Fruit fly (Drosophila melanogaster): ENCODE results near the gene Rcc1.

Gene Rcc1

dm6 chr3L:5922005-5922685 is 10.4 kb downstream of the Rcc1 start, which contains the start of gene CG32407 (continued):
- no peak for TF ChIP-seq CG11398 (GFP tag; optimal IDR thresholded peaks at IDR 0.05)
- TF ChIP-seq CG43689 (GFP tag; IDR thresholded peaks at IDR 0.05): no peak
- no peak for TF ChIP-seq h (optimal IDR thresholded peaks at IDR 0.05)
- peak; percentile 40; the same call in 1 of the 3 replicates for TF ChIP-seq otp (GFP tag; IDR thresholded peaks at IDR 0.05)
- TF ChIP-seq CG7556 (GFP tag; optimal IDR thresholded peaks at IDR 0.05): no peak
- no peak for TF ChIP-seq gsb (GFP tag; IDR thresholded peaks at IDR 0.05)
- TF ChIP-seq Ptx1 (GFP tag; IDR thresholded peaks at IDR 0.05): no peak
- TF ChIP-seq ATbp (GFP tag; optimal IDR thresholded peaks at IDR 0.05): peak; percentile 60
- no peak for TF ChIP-seq nerfin-2 (GFP tag; IDR thresholded peaks at IDR 0.05; ENCODE audit: partially characterized antibody)
- no peak for TF ChIP-seq CG9797 (GFP tag; optimal IDR thresholded peaks at IDR 0.05)
- no peak for TF ChIP-seq D (optimal IDR thresholded peaks at IDR 0.05)
- TF ChIP-seq D (GFP tag; optimal IDR thresholded peaks at IDR 0.05): no peak
- TF ChIP-seq CG10543 (GFP tag; optimal IDR thresholded peaks at IDR 0.05): peak; percentile 64
- no peak for TF ChIP-seq hbn (GFP tag; IDR thresholded peaks at IDR 0.05; ENCODE audit: partially characterized antibody)
- TF ChIP-seq jigr1 (GFP tag; IDR thresholded peaks at IDR 0.05): no peak
- TF ChIP-seq ash1 (GFP tag; optimal IDR thresholded peaks at IDR 0.05): no peak
- TF ChIP-seq prd (optimal IDR thresholded peaks at IDR 0.05): no peak
- no peak for TF ChIP-seq prd (GFP tag; IDR thresholded peaks at IDR 0.05)
- TF ChIP-seq tap (tag; optimal IDR thresholded peaks at IDR 0.05): no peak
- no peak for TF ChIP-seq Hmx (GFP tag; optimal IDR thresholded peaks at IDR 0.05)
- TF ChIP-seq sr (GFP tag; IDR thresholded peaks at IDR 0.05): no peak
- no peak for TF ChIP-seq Oaz (GFP tag; IDR thresholded peaks at IDR 0.05)
- TF ChIP-seq CG10274 (GFP tag; optimal IDR thresholded peaks at IDR 0.05): no peak
- peak; percentile 4 for TF ChIP-seq dm (GFP tag; optimal IDR thresholded peaks at IDR 0.05)
- peak; percentile 42 for TF ChIP-seq CG4820 (GFP tag; optimal IDR thresholded peaks at IDR 0.05)
- TF ChIP-seq pnt (GFP tag; optimal IDR thresholded peaks at IDR 0.05): no peak
- no peak for TF ChIP-seq gt (GFP tag; IDR thresholded peaks at IDR 0.05)
- TF ChIP-seq ranshi (GFP tag; IDR thresholded peaks at IDR 0.05): no peak
- TF ChIP-seq CG34422 (GFP tag; IDR thresholded peaks at IDR 0.05): no peak
- no peak for TF ChIP-seq CG16863 (GFP tag; optimal IDR thresholded peaks at IDR 0.05)
- TF ChIP-seq Ssrp (tag; optimal IDR thresholded peaks at IDR 0.05): no peak
- no peak for TF ChIP-seq CG6175 (GFP tag; IDR thresholded peaks at IDR 0.05)
- TF ChIP-seq CG12071 (GFP tag; optimal IDR thresholded peaks at IDR 0.05): peak; percentile 9
- TF ChIP-seq CG8944 (GFP tag; optimal IDR thresholded peaks at IDR 0.05): no peak
- TF ChIP-seq btn (GFP tag; optimal IDR thresholded peaks at IDR 0.05): no peak
- TF ChIP-seq zf30C (GFP tag; optimal IDR thresholded peaks at IDR 0.05): no peak
- no peak for TF ChIP-seq Max (GFP tag; optimal IDR thresholded peaks at IDR 0.05)
- peak; percentile 65 for TF ChIP-seq pros (GFP tag; optimal IDR thresholded peaks at IDR 0.05)
- no peak for TF ChIP-seq Rfx (GFP tag; IDR thresholded peaks at IDR 0.05)
- no peak for TF ChIP-seq CG18619 (GFP tag; optimal IDR thresholded peaks at IDR 0.05)
- no peak for TF ChIP-seq scrt (GFP tag; optimal IDR thresholded peaks at IDR 0.05)
- no peak for TF ChIP-seq NK7.1 (GFP tag; optimal IDR thresholded peaks at IDR 0.05)
- no peak for TF ChIP-seq pita (GFP tag; optimal IDR thresholded peaks at IDR 0.05)
- no peak for TF ChIP-seq CHES-1-like (GFP tag; optimal IDR thresholded peaks at IDR 0.05)
- no peak for TF ChIP-seq pzg (GFP tag; optimal IDR thresholded peaks at IDR 0.05)
- no peak for TF ChIP-seq vvl (GFP tag; IDR thresholded peaks at IDR 0.05)
- TF ChIP-seq CG18599 (GFP tag; optimal IDR thresholded peaks at IDR 0.05): peak; percentile 3
- no peak for TF ChIP-seq CG10565 (GFP tag; optimal IDR thresholded peaks at IDR 0.05)
- TF ChIP-seq CG12744 (GFP tag; optimal IDR thresholded peaks at IDR 0.05): no peak
- no peak for TF ChIP-seq pan (optimal IDR thresholded peaks at IDR 0.05)
- no peak for TF ChIP-seq pan (GFP tag; optimal IDR thresholded peaks at IDR 0.05 in 1 of 2, IDR thresholded peaks at IDR 0.05 in 1 of 2)
- no peak for TF ChIP-seq CG8089 (GFP tag; optimal IDR thresholded peaks at IDR 0.05)
- no peak for TF ChIP-seq gcm2 (GFP tag; optimal IDR thresholded peaks at IDR 0.05)

Data from whole organism, embryonic.